Fruit fly (Drosophila melanogaster) whole organism, embryonic: ENCODE data around the gene CG32507.

Experiments used
- Atf-2 ChIP-seq: fragments of 200-800 bp; sonication (Bioruptor generic); optimal IDR thresholded peaks from 2 replicates; lab custom pipeline; 2016; ENCODE audit warnings: missing biosample characterization, missing genetic modification characterization
- Bgb ChIP-seq: fragments of 200-800 bp; sonication (Bioruptor generic); IDR thresholded peaks from 2 replicates; pipeline ENCODE4 v1.3.6; 2022; ENCODE audit warnings: missing biosample characterization, missing genetic modification characterization; ENCODE audit not compliant: partially characterized antibody
- CG10565 ChIP-seq: fragments of 200-800 bp; sonication (Bioruptor generic); optimal IDR thresholded peaks from 3 replicates; lab custom pipeline; 2016; ENCODE audit warnings: missing biosample characterization, mild to moderate bottlenecking, missing genetic modification characterization
- CG11093 ChIP-seq: fragments of 200-800 bp; sonication (Bioruptor generic); IDR thresholded peaks from 3 replicates; pipeline ENCODE4 v1.3.6; 2022; ENCODE audit warnings: missing biosample characterization, missing genetic modification characterization
- CG12104 ChIP-seq: fragments of 200-800 bp; sonication (Bioruptor generic); optimal IDR thresholded peaks from 3 replicates; lab custom pipeline; 2016; ENCODE audit warnings: missing biosample characterization, missing genetic modification characterization
- CG12769 ChIP-seq: fragments of 200-800 bp; sonication (Bioruptor generic); optimal IDR thresholded peaks from 2 replicates; lab custom pipeline; 2019; ENCODE audit warnings: missing biosample characterization, mild to moderate bottlenecking, missing genetic modification characterization, moderate library complexity
- CG13123 ChIP-seq: fragments of 200-800 bp; sonication (Bioruptor generic); optimal IDR thresholded peaks from 2 replicates; lab custom pipeline; 2016; ENCODE audit warnings: missing biosample characterization, missing genetic modification characterization
- CG13894 ChIP-seq: fragments of 200-800 bp; sonication (Bioruptor generic); optimal IDR thresholded peaks from 3 replicates; lab custom pipeline; 2018; ENCODE audit warnings: missing biosample characterization, mild to moderate bottlenecking, missing genetic modification characterization, moderate library complexity
- CG14710 ChIP-seq: fragments of 200-800 bp; sonication (Bioruptor generic); optimal IDR thresholded peaks from 3 replicates; lab custom pipeline; 2019; ENCODE audit warnings: missing biosample characterization, mild to moderate bottlenecking, missing genetic modification characterization, moderate library complexity
- CG15696 ChIP-seq: fragments of 200-800 bp; sonication (Bioruptor generic); optimal IDR thresholded peaks from 2 replicates; lab custom pipeline; 2019; ENCODE audit warnings: missing biosample characterization, mild to moderate bottlenecking, missing genetic modification characterization, moderate library complexity
- CG16779 ChIP-seq: fragments of 200-800 bp; sonication (Bioruptor generic); IDR thresholded peaks from 2 replicates; pipeline ENCODE4 v1.3.6; 2022; ENCODE audit warnings: missing biosample characterization, missing genetic modification characterization
- CG17186 ChIP-seq: fragments of 200-800 bp; sonication (Bioruptor generic); optimal IDR thresholded peaks from 3 replicates; lab custom pipeline; 2017; ENCODE audit warnings: missing biosample characterization, missing genetic modification reagents, missing genetic modification characterization
- CG2678 ChIP-seq: fragments of 200-800 bp; sonication (Bioruptor generic); optimal IDR thresholded peaks from 3 replicates; lab custom pipeline; 2019; ENCODE audit warnings: missing biosample characterization, mild to moderate bottlenecking, missing genetic modification characterization, moderate library complexity
- CG2712 ChIP-seq: fragments of 200-800 bp; optimal IDR thresholded peaks from 3 replicates; lab custom pipeline; 2019; ENCODE audit warnings: missing biosample characterization, mild to moderate bottlenecking, missing genetic modification characterization, moderate library complexity
- CG2889 ChIP-seq: fragments of 200-800 bp; sonication (Bioruptor generic); IDR thresholded peaks from 3 replicates; pipeline ENCODE4 v1.3.6; 2022; ENCODE audit warnings: missing biosample characterization, missing genetic modification characterization
- CG30020 ChIP-seq: fragments of 200-800 bp; optimal IDR thresholded peaks from 2 replicates; lab custom pipeline; 2019; ENCODE audit warnings: missing biosample characterization, mild to moderate bottlenecking, missing genetic modification characterization, moderate library complexity
- CG31224 ChIP-seq: fragments of 200-800 bp; sonication (Bioruptor generic); IDR thresholded peaks from 2 replicates; pipeline ENCODE4 v1.3.6; 2022; ENCODE audit warnings: missing biosample characterization, missing genetic modification characterization
- CG6689 ChIP-seq: fragments of 200-800 bp; sonication (Bioruptor generic); IDR thresholded peaks from 2 replicates; pipeline ENCODE4 v1.3.6; 2022; ENCODE audit warnings: missing biosample characterization, missing genetic modification characterization
- CG7786 ChIP-seq: fragments of 200-800 bp; sonication (Bioruptor generic); optimal IDR thresholded peaks from 2 replicates; lab custom pipeline; 2016; ENCODE audit warnings: missing biosample characterization, missing genetic modification characterization
- CG7928 ChIP-seq: fragments of 200-800 bp; sonication (Bioruptor generic); optimal IDR thresholded peaks from 2 replicates; lab custom pipeline; 2017; ENCODE audit warnings: missing biosample characterization, mild to moderate bottlenecking, missing genetic modification characterization
- Dad ChIP-seq: fragments of 200-800 bp; sonication (Bioruptor generic); optimal IDR thresholded peaks from 3 replicates; lab custom pipeline; 2016; ENCODE audit warnings: missing biosample characterization, missing genetic modification characterization
- Dll ChIP-seq: fragments of 200-800 bp; sonication (Bioruptor generic); IDR thresholded peaks from 4 replicates; pipeline ENCODE4 v1.3.6; 2022; ENCODE audit warnings: missing biosample characterization, missing genetic modification characterization; ENCODE audit not compliant: partially characterized antibody
- Fer3 ChIP-seq: fragments of 200-800 bp; sonication (Bioruptor generic); optimal IDR thresholded peaks from 2 replicates; lab custom pipeline; 2018; ENCODE audit warnings: missing biosample characterization, mild to moderate bottlenecking, missing genetic modification characterization, moderate library complexity
- H2.0 ChIP-seq: fragments of 200-800 bp; sonication (Bioruptor generic); IDR thresholded peaks from 2 replicates; pipeline ENCODE4 v1.3.6; 2022; ENCODE audit warnings: missing biosample characterization, missing genetic modification characterization
- Hr39 ChIP-seq: fragments of >200 bp; optimal IDR thresholded peaks from 2 replicates; lab custom pipeline; 2017
- Lim3 ChIP-seq: fragments of 200-800 bp; sonication (Bioruptor generic); IDR thresholded peaks from 2 replicates; pipeline ENCODE4 v1.3.6; 2022; ENCODE audit warnings: missing biosample characterization, missing genetic modification characterization
- Optix ChIP-seq: fragments of 200-800 bp; sonication (Bioruptor generic); IDR thresholded peaks from 3 replicates; pipeline ENCODE4 v1.3.6; 2022; ENCODE audit warnings: missing biosample characterization, missing genetic modification characterization
- Side ChIP-seq: fragments of 200-800 bp; sonication (Bioruptor generic); optimal IDR thresholded peaks from 2 replicates; lab custom pipeline; 2016; ENCODE audit warnings: missing biosample characterization, missing genetic modification characterization
- Xrp1 ChIP-seq: fragments of 200-800 bp; sonication (Bioruptor generic); IDR thresholded peaks from 2 replicates; pipeline ENCODE4 v1.3.6; 2022; ENCODE audit warnings: missing biosample characterization, missing genetic modification characterization
- aop ChIP-seq: fragments of 200-800 bp; sonication (Bioruptor generic); IDR thresholded peaks from 2 replicates; pipeline ENCODE4 v1.3.6; 2022; ENCODE audit warnings: missing biosample characterization, missing genetic modification characterization
- ato ChIP-seq: fragments of 200-800 bp; sonication (Bioruptor generic); IDR thresholded peaks from 2 replicates; pipeline ENCODE4 v1.3.6; 2022; ENCODE audit warnings: missing biosample characterization, missing genetic modification characterization; ENCODE audit not compliant: partially characterized antibody
- croc ChIP-seq: fragments of 200-800 bp; sonication (Bioruptor generic); conservative IDR thresholded peaks from 3 replicates; pipeline ENCODE4 v1.3.6; 2022; ENCODE audit warnings: missing biosample characterization, missing genetic modification characterization
- dan ChIP-seq: fragments of 200-800 bp; sonication (Bioruptor generic); IDR thresholded peaks from 2 replicates; pipeline ENCODE4 v1.3.6; 2022; ENCODE audit warnings: missing biosample characterization, missing genetic modification characterization
- dimm ChIP-seq: fragments of 200-800 bp; sonication (Bioruptor generic); IDR thresholded peaks from 2 replicates; pipeline ENCODE4 v1.3.6; 2022; ENCODE audit warnings: missing biosample characterization, missing genetic modification characterization
- gcm ChIP-seq: fragments of 200-800 bp; sonication (Bioruptor generic); optimal IDR thresholded peaks from 2 replicates; lab custom pipeline; 2019; ENCODE audit warnings: missing biosample characterization, mild to moderate bottlenecking, missing genetic modification characterization, moderate library complexity
- gsb-n ChIP-seq: fragments of 200-800 bp; sonication (Bioruptor generic); optimal IDR thresholded peaks from 3 replicates; lab custom pipeline; 2018; ENCODE audit warnings: missing biosample characterization, mild to moderate bottlenecking, missing genetic modification characterization
- mam ChIP-seq: fragments of 200-800 bp; sonication (Bioruptor generic); optimal IDR thresholded peaks from 3 replicates; lab custom pipeline; 2016; ENCODE audit warnings: missing biosample characterization, missing genetic modification characterization
- nom ChIP-seq: fragments of 200-800 bp; sonication (Bioruptor generic); optimal IDR thresholded peaks from 2 replicates; lab custom pipeline; 2017; ENCODE audit warnings: missing biosample characterization, missing genetic modification characterization, mild to moderate bottlenecking, moderate library complexity, missing genetic modification reagents
- pan ChIP-seq, 4 experiments: fragments of >200 bp in 3 of 4; fragments of 200-800 bp in 1 of 4; sonication (Bioruptor generic) in 1 of 4; optimal IDR thresholded peaks in 3 of 4; IDR thresholded peaks in 1 of 4; 2 replicates each; pipeline versions ENCODE4 v1.3.6 to Lab custom; 2017 to 2022; ENCODE audit warnings: missing biosample characterization in 2 of 4, missing genetic modification characterization in 2 of 4, mixed read lengths in 1 of 4
- pnt ChIP-seq: fragments of 200-800 bp; sonication (Bioruptor generic); optimal IDR thresholded peaks from 3 replicates; lab custom pipeline; 2016; ENCODE audit warnings: missing biosample characterization, missing genetic modification characterization
- pzg ChIP-seq: fragments of 200-800 bp; sonication (Bioruptor generic); optimal IDR thresholded peaks from 3 replicates; lab custom pipeline; 2018; ENCODE audit warnings: missing biosample characterization, mild to moderate bottlenecking, missing genetic modification characterization, moderate library complexity
- ranshi ChIP-seq: fragments of 200-800 bp; sonication (Bioruptor generic); IDR thresholded peaks from 2 replicates; pipeline ENCODE4 v1.3.6; 2022; ENCODE audit warnings: missing biosample characterization, missing genetic modification characterization
- sima ChIP-seq: fragments of 200-800 bp; sonication (Bioruptor generic); optimal IDR thresholded peaks from 2 replicates; lab custom pipeline; 2016; ENCODE audit warnings: missing biosample characterization, missing genetic modification characterization
- slbo ChIP-seq: fragments of 200-800 bp; sonication (Bioruptor generic); IDR thresholded peaks from 2 replicates; pipeline ENCODE4 v1.3.6; 2022; ENCODE audit warnings: missing biosample characterization, missing genetic modification characterization
- sna ChIP-seq: fragments of 200-800 bp; sonication (Bioruptor generic); IDR thresholded peaks from 2 replicates; pipeline ENCODE4 v1.3.6; 2022; ENCODE audit warnings: missing biosample characterization, missing genetic modification characterization; ENCODE audit not compliant: partially characterized antibody
- sob ChIP-seq: fragments of 200-800 bp; sonication (Bioruptor generic); IDR thresholded peaks from 2 replicates; pipeline ENCODE4 v1.3.6; 2022; ENCODE audit warnings: missing biosample characterization, missing genetic modification characterization
- stc ChIP-seq: fragments of 200-800 bp; sonication (Bioruptor generic); IDR thresholded peaks from 2 replicates; pipeline ENCODE4 v1.3.6; 2022; ENCODE audit warnings: missing biosample characterization, missing genetic modification characterization
- tgo ChIP-seq: fragments of 200-800 bp; sonication (Bioruptor generic); IDR thresholded peaks from 3 replicates; pipeline ENCODE4 v1.3.6; 2022; ENCODE audit warnings: missing biosample characterization, missing genetic modification characterization
- tll ChIP-seq, 2 experiments: fragments of 200-800 bp in 1 of 2; fragments of >200 bp in 1 of 2; sonication (Bioruptor generic) in 1 of 2; optimal IDR thresholded peaks; 2 replicates each; lab custom pipeline; 2017 to 2019; ENCODE audit warnings: missing biosample characterization in 2 of 2, missing genetic modification characterization in 2 of 2, mild to moderate bottlenecking in 1 of 2, moderate library complexity in 1 of 2
- tna ChIP-seq: fragments of 200-800 bp; sonication (Bioruptor generic); IDR thresholded peaks from 2 replicates; pipeline ENCODE4 v1.3.6; 2022; ENCODE audit warnings: missing biosample characterization, missing genetic modification characterization; ENCODE audit not compliant: partially characterized antibody
- z ChIP-seq: fragments of 200-800 bp; sonication (Bioruptor generic); IDR thresholded peaks from 3 replicates; pipeline ENCODE4 v1.3.6; 2022; ENCODE audit warnings: missing biosample characterization, missing genetic modification characterization

CG32507 gene

DNA sequence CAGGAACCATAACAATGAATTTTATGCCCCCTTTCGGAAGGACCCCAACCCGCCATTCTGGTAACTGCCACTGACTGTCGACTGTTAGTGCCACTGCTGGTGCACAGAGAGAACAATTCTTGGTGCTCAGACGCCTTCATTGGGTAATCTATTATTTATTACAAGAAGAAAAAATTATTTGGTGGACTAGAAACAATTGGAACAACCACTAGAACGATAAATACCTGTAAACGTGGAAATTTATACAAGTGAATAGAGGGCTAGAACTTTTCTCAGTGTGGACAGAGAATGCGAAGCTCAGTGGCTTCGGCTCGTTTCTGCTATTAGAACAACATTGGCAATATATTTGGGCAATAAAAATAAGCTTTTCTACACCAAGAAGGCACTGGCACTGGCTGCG, 16.5 kb upstream of the CG32507 start (continued):
- TF ChIP-seq CG2889 (GFP tag; lab: Robert Waterston, UW) (no peak), tna (GFP tag; lab: Robert Waterston, UW) (no peak), gcm (GFP tag; lab: Kevin White, UChicago) (no peak), dan (GFP tag; lab: Robert Waterston, UW) (no peak), stc (GFP tag; lab: Robert Waterston, UW) (no peak), Hr39 (lab: Kevin White, UChicago) (no peak), CG6689 (no peak), CG2712 (tag; lab: Kevin White, UChicago) (peak; percentile 2), sna (GFP tag; lab: Robert Waterston, UW) (no peak), Optix (GFP tag; lab: Robert Waterston, UW) (no peak), Fer3 (tag; lab: Kevin White, UChicago) (peak; percentile 37), CG2678 (peak; percentile 59), sima (GFP tag; lab: Kevin White, UChicago) (no peak), CG7928 (no peak), tll (GFP tag; optimal IDR thresholded peaks at IDR 0.05; lab: Kevin White, UChicago) (no peak), Lim3 (GFP tag; lab: Robert Waterston, UW) (no peak), Bgb (GFP tag; lab: Robert Waterston, UW) (no peak), CG10565 (GFP tag; lab: Kevin White, UChicago) (no peak), CG7786 (GFP tag; lab: Kevin White, UChicago) (no peak), ranshi (GFP tag; lab: Robert Waterston, UW) (peak; percentile 9; the same call in 1 of the 2 replicates), Xrp1 (GFP tag; lab: Robert Waterston, UW) (no peak), nom (GFP tag; lab: Kevin White, UChicago) (no peak), croc (GFP tag; lab: Robert Waterston, UW) (no peak), CG13894 (tag; lab: Kevin White, UChicago) (peak; percentile 13), dimm (no peak), z (GFP tag; lab: Robert Waterston, UW) (no peak), CG14710 (tag; lab: Kevin White, UChicago) (no peak), CG15696 (tag; lab: Kevin White, UChicago) (no peak), pzg (GFP tag; lab: Kevin White, UChicago) (no peak), CG30020 (tag; lab: Kevin White, UChicago) (no peak), CG13123 (GFP tag; lab: Kevin White, UChicago) (no peak), tgo (no peak), Side (GFP tag; lab: Kevin White, UChicago) (no peak), H2.0 (GFP tag; lab: Robert Waterston, UW) (peak; percentile 34; the same call in 1 of the 2 replicates), sob (GFP tag; lab: Robert Waterston, UW) (no peak; the same call in 1 of the 2 replicates), Atf-2 (GFP tag; lab: Kevin White, UChicago) (no peak), gsb-n (tag; lab: Kevin White, UChicago) (no peak), ato (GFP tag; lab: Robert Waterston, UW) (no peak), CG17186 (GFP tag; lab: Kevin White, UChicago) (no peak), CG11093 (GFP tag; lab: Robert Waterston, UW) (no peak), pnt (peak; percentile 15), CG31224 (GFP tag; lab: Robert Waterston, UW) (no peak), mam (GFP tag; lab: Kevin White, UChicago) (peak; percentile 16), Dll (no peak), CG12104 (GFP tag; lab: Kevin White, UChicago) (no peak), slbo (GFP tag; lab: Robert Waterston, UW) (peak; percentile 50; the same call in 1 of the 2 replicates), pan (optimal IDR thresholded peaks at IDR 0.05; lab: Kevin White, UChicago) (no peak), pan (GFP tag; optimal IDR thresholded peaks at IDR 0.05 in 1 of 2, IDR thresholded peaks at IDR 0.05 in 1 of 2) (no peak), CG12769 (tag; lab: Kevin White, UChicago) (no peak), CG16779 (GFP tag; lab: Robert Waterston, UW) (no peak), Dad (GFP tag; lab: Kevin White, UChicago) (no peak), aop (GFP tag; lab: Robert Waterston, UW) (no peak)
